Fruit fly (Drosophila melanogaster): Measurements from ENCODE around the gene CG44954.

Gene CG44954

dm6 chr3R:30600154-30601009, 21.3 kb downstream of the CG44954 start (continued):
- TF ChIP-seq CG4820 (GFP tag; optimal IDR thresholded peaks at IDR 0.05) (peak; percentile 82), Bdp1 (GFP tag; optimal IDR thresholded peaks at IDR 0.05) (peak; percentile 82), dpn (GFP tag; optimal IDR thresholded peaks at IDR 0.05) (peak; percentile 90 to 91), pros (GFP tag; optimal IDR thresholded peaks at IDR 0.05) (no peak), bcd (GFP tag; optimal IDR thresholded peaks at IDR 0.05) (peak; percentile 89), CG4360 (GFP tag; IDR thresholded peaks at IDR 0.05) (peak; percentile 69), CG11695 (GFP tag; IDR thresholded peaks at IDR 0.05) (peak; percentile 95), cad (GFP tag; optimal IDR thresholded peaks at IDR 0.05) (no peak), CG7987 (GFP tag; optimal IDR thresholded peaks at IDR 0.05) (peak; percentile 85), zfh2 (GFP tag; optimal IDR thresholded peaks at IDR 0.05) (peak; percentile 82), ham (GFP tag; IDR thresholded peaks at IDR 0.05) (peak; percentile 67; the same call in 1 of the 2 replicates), CG31441 (GFP tag; IDR thresholded peaks at IDR 0.05) (peak; percentile 85), CG11398 (GFP tag; optimal IDR thresholded peaks at IDR 0.05) (peak; percentile 67), CG10431 (GFP tag; optimal IDR thresholded peaks at IDR 0.05) (no peak), CG17802 (tag; optimal IDR thresholded peaks at IDR 0.05) (peak; percentile 71), tio (GFP tag; optimal IDR thresholded peaks at IDR 0.05) (peak; percentile 84), CG16813 (GFP tag; IDR thresholded peaks at IDR 0.05; ENCODE audit: partially characterized antibody) (no peak), CG10209 (GFP tag; optimal IDR thresholded peaks at IDR 0.05) (peak; percentile 87), lola (GFP tag; optimal IDR thresholded peaks at IDR 0.05) (peak in 1 of 3 experiments; percentile 83), Dip2 (GFP tag; IDR thresholded peaks at IDR 0.05) (peak; percentile 38; the same call in 1 of the 2 replicates), CG9727 (GFP tag; optimal IDR thresholded peaks at IDR 0.05) (peak; percentile 92), CG4282 (GFP tag; optimal IDR thresholded peaks at IDR 0.05) (peak; percentile 54), lov (optimal IDR thresholded peaks at IDR 0.05) (no peak), lov (GFP tag; IDR thresholded peaks at IDR 0.05) (peak; percentile 96), CG9609 (GFP tag; optimal IDR thresholded peaks at IDR 0.05) (peak; percentile 81), twi (tag; optimal IDR thresholded peaks at IDR 0.05) (peak; percentile 70), CG6683 (GFP tag; optimal IDR thresholded peaks at IDR 0.05) (peak; percentile 81), da (GFP tag; optimal IDR thresholded peaks at IDR 0.05) (peak; percentile 60), croc (GFP tag; conservative IDR thresholded peaks at IDR 0.05) (peak; percentile 72), fru (optimal IDR thresholded peaks at IDR 0.05) (no peak), CG6791 (GFP tag; IDR thresholded peaks at IDR 0.05; ENCODE audit: partially characterized antibody) (peak; percentile 38; the same call in 1 of the 3 replicates), CG10979 (tag; optimal IDR thresholded peaks at IDR 0.05) (peak; percentile 90), CG11504 (tag; optimal IDR thresholded peaks at IDR 0.05) (peak; percentile 90), stc (GFP tag; IDR thresholded peaks at IDR 0.05) (peak; percentile 97), Taf1 (GFP tag; IDR thresholded peaks at IDR 0.05) (peak; percentile 80), Dll (GFP tag; IDR thresholded peaks at IDR 0.05; ENCODE audit: partially characterized antibody) (0 out of 4 replicates have a peak, but pooled peaks have one; percentile 23), NK7.1 (GFP tag; optimal IDR thresholded peaks at IDR 0.05) (peak; percentile 85), CG2199 (GFP tag; IDR thresholded peaks at IDR 0.05) (peak; percentile 83; the same call in 1 of the 3 replicates), bab2 (GFP tag; optimal IDR thresholded peaks at IDR 0.05) (peak; percentile 58), NFAT (GFP tag; IDR thresholded peaks at IDR 0.05) (peak; percentile 95), CG16863 (GFP tag; optimal IDR thresholded peaks at IDR 0.05) (peak; percentile 83), Rx (GFP tag; IDR thresholded peaks at IDR 0.05) (peak; percentile 86), CG6765 (GFP tag; optimal IDR thresholded peaks at IDR 0.05) (peak; percentile 89), luna (GFP tag; optimal IDR thresholded peaks at IDR 0.05) (peak; percentile 62), Mes4 (GFP tag; optimal IDR thresholded peaks at IDR 0.05) (peak; percentile 86), CG6175 (GFP tag; IDR thresholded peaks at IDR 0.05) (peak; percentile 86), CG14860 (GFP tag; IDR thresholded peaks at IDR 0.05; ENCODE audit: partially characterized antibody) (no peak), CG7372 (GFP tag; IDR thresholded peaks at IDR 0.05) (peak; percentile 86), pnt (GFP tag; optimal IDR thresholded peaks at IDR 0.05) (peak; percentile 69)
